Fruit fly (Drosophila melanogaster) Kc167 (cell line): ENCODE measurements around the gene bumpel.

Experiments used
- Sin3A ChIP-seq: fragments of >200 bp; optimal IDR thresholded peaks from 2 replicates; lab custom pipeline; 2018; ENCODE audit warnings: missing external identifiers
- h ChIP-seq: fragments of >200 bp; optimal IDR thresholded peaks from 3 replicates; lab custom pipeline; 2018; ENCODE audit warnings: missing external identifiers
- insv ChIP-seq: fragments of >200 bp; optimal IDR thresholded peaks from 3 replicates; lab custom pipeline; 2018; ENCODE audit warnings: missing external identifiers
- psq ChIP-seq: fragments of >200 bp; optimal IDR thresholded peaks from 2 replicates; lab custom pipeline; 2017; ENCODE audit warnings: missing external identifiers
- ttk ChIP-seq: sonication (Bioruptor generic); optimal IDR thresholded peaks from 2 replicates; lab custom pipeline; 2017; ENCODE audit warnings: missing external identifiers

DNA sequence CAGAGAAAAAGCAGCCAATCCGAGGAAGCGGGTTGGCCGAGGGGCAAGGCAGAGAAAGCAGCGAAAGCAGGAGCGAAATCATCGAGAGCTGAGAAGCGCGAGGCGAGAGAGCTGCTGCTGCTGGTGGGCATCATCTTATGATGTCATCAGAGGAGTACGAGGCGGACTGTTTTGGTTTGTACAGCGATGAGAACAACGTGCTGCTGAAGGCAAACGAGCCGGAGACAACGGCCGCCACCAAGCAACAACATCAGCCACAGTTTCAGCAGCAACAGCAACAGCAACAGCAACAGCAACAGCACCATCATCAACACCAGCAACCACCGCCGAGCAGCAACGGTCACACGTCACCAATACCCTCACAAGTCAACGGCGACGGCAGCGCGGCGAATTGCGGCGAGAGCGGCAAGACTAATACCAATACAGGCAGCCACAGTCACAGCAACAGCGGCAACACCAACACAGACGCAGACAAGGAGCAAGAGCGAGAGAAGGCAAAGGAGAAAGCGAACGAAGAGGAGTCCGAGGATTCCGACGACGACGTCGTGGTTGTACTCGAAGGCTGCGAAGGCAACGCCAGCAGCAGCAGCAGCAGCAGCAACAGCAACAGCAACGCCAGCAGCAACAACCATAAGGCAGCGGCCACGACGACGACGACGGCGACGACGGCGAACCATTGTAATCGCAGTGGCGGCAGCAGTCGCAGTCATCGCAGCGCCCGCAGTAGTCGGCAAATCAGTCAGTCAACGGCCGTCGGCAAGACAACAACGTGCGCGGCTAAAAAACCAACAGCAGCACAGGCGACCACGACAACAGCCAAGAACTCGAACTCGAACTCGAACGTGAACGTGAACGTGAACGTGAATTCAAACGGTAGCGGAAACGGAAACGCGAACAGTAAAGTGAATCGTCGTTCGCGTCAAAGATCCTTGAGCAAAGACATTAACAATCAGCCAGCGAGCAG lies 46.1 kb downstream of the bumpel start:
- TF ChIP-seq psq (lab: Kevin White, UChicago) = no peak
- TF ChIP-seq ttk (lab: Kevin White, UChicago) = no peak
- TF ChIP-seq h (lab: Kevin White, UChicago) = no peak
- no peak for TF ChIP-seq Sin3A
- no peak for TF ChIP-seq insv
